Worm (Caenorhabditis elegans): ENCODE data around the gene idpb-2.

idpb-2 gene

DNA sequence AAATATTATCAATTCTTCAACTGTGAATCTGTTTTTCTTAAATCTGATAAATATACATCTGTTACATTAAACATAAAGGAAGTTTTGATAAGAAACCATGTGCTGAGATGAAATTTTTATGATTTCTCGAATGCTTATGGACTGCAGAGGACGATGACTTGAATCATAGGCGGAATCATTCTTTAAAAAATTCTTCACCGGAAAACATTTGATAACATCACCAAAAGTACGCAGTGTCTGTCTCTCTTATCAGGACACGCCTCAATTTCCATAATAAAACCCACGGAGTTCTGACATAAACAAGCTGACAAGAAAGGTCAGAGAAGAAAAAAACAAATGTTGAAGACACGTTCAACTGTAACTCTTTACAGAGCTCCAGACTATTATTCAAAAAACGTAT lies 40.3 kb upstream of the idpb-2 start, which contains the start of gene F09C12.2:
TSS of gene F09C12.2 (plus strand) at position 320 of the 400 bp plus-strand sequence.
- TF ChIP-seq dpl-1 (GFP tag; optimal IDR thresholded peaks at IDR 0.05) (no peak), C06A6.2 (GFP tag; conservative IDR thresholded peaks at IDR 0.05) (no peak), F22D6.2 (tag; optimal IDR thresholded peaks at IDR 0.05) (no peak), ceh-27 (GFP tag; optimal IDR thresholded peaks at IDR 0.05) (no peak), Y67H2A.10 (GFP tag; conservative IDR thresholded peaks at IDR 0.05) (no peak), C17E4.6 (GFP tag; IDR thresholded peaks at IDR 0.05) (no peak), atf-7 (tag; optimal IDR thresholded peaks at IDR 0.05) (no peak), hmg-20 (GFP tag; IDR thresholded peaks at IDR 0.05) (no peak), fkh-3 (tag; optimal IDR thresholded peaks at IDR 0.05) (no peak), F57A8.1 (GFP tag; optimal IDR thresholded peaks at IDR 0.05) (no peak), hlh-26 (GFP tag; conservative IDR thresholded peaks at IDR 0.05) (no peak)

DNA sequence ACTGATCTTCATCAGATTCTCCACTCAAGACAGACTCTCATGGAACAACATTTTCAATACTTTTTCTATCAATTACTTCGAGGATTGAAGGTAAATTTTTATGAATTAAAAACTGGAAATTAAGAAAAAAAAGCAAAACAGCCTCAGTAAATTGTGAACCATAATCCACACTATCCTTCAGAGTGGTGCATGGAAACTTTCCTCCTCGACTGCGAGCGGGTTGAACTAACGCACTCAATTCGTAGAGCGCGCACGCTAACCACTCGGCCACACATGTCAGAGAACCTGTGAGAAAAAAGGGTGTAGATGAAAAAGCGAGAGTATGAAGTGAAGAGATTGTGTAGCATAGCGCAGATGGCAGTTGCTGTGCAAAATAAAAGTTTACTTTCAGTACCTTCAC lies 35.6 kb upstream of the idpb-2 start:
- TF ChIP-seq let-526 (GFP tag; IDR thresholded peaks at IDR 0.05) = peak; percentile 70
- TF ChIP-seq lsl-1 (GFP tag; optimal IDR thresholded peaks at IDR 0.05) = peak; percentile 57
- peak; percentile 63 for TF ChIP-seq atf-7 (tag; optimal IDR thresholded peaks at IDR 0.05)
- TF ChIP-seq lin-26 (GFP tag; IDR thresholded peaks at IDR 0.05) = peak; percentile 96
- peak; percentile 98 for TF ChIP-seq him-1 (tag; optimal IDR thresholded peaks at IDR 0.05)
- peak; percentile 78 for TF ChIP-seq hlh-12 (tag; optimal IDR thresholded peaks at IDR 0.05)
- no peak for TF ChIP-seq Y95B8A.8 (GFP tag; IDR thresholded peaks at IDR 0.05)
- peak; percentile 86 for TF ChIP-seq ztf-26 (tag; optimal IDR thresholded peaks at IDR 0.05)
- no peak for TF ChIP-seq nfya-1 (tag; optimal IDR thresholded peaks at IDR 0.05; ENCODE audit: borderline replicate concordance, insufficient read depth)
- peak; percentile 79 for TF ChIP-seq F10E7.11 (tag; optimal IDR thresholded peaks at IDR 0.05)
- TF ChIP-seq somi-1 (GFP tag; optimal IDR thresholded peaks at IDR 0.05) = peak; percentile 87
- TF ChIP-seq lin-54 (GFP tag; optimal IDR thresholded peaks at IDR 0.05) = peak; percentile 77
- peak; percentile 60 for TF ChIP-seq lsy-27 (tag; optimal IDR thresholded peaks at IDR 0.05; ENCODE audit: borderline replicate concordance, insufficient read depth)
- peak; percentile 83; the same call in 1 of the 2 replicates for TF ChIP-seq Y56A3A.18 (GFP tag; IDR thresholded peaks at IDR 0.05)
- no peak for TF ChIP-seq ceh-91 (GFP tag; IDR thresholded peaks at IDR 0.05)
- peak; percentile 90 for TF ChIP-seq egl-44 (GFP tag; IDR thresholded peaks at IDR 0.05)
- TF ChIP-seq dpl-1 (GFP tag; optimal IDR thresholded peaks at IDR 0.05) = peak; percentile 1
- peak; percentile 85 for TF ChIP-seq fkh-3 (tag; optimal IDR thresholded peaks at IDR 0.05)
- TF ChIP-seq B0019.2 (GFP tag; conservative IDR thresholded peaks at IDR 0.05) = peak; percentile 37; the same call in 1 of the 2 replicates
- peak; percentile 56 for TF ChIP-seq egrh-3 (GFP tag; IDR thresholded peaks at IDR 0.05)
- TF ChIP-seq B0261.1 (tag; optimal IDR thresholded peaks at IDR 0.05) = peak; percentile 97
- no peak for TF ChIP-seq pha-4 (tag; optimal IDR thresholded peaks at IDR 0.05)
- peak; percentile 99 for TF ChIP-seq rpc-1 (optimal IDR thresholded peaks at IDR 0.05)
- peak; percentile 100 for TF ChIP-seq rpc-1 (tag; optimal IDR thresholded peaks at IDR 0.05)
- TF ChIP-seq dpff-1 (tag; optimal IDR thresholded peaks at IDR 0.05) = peak; percentile 28
- TF ChIP-seq hrde-1 (tag; optimal IDR thresholded peaks at IDR 0.05; ENCODE audit: borderline replicate concordance) = peak; percentile 90
- TF ChIP-seq cebp-2 (GFP tag; IDR thresholded peaks at IDR 0.05) = peak; percentile 94; the same call in 1 of the 2 replicates
- TF ChIP-seq hmg-1.2 (GFP tag; IDR thresholded peaks at IDR 0.05) = peak; percentile 85
- peak; percentile 64 for TF ChIP-seq K12H6.12 (tag; optimal IDR thresholded peaks at IDR 0.05)
- no peak for TF ChIP-seq sdz-38 (tag; optimal IDR thresholded peaks at IDR 0.05)
- no peak for TF ChIP-seq ceh-58 (GFP tag; IDR thresholded peaks at IDR 0.05)
- TF ChIP-seq ztf-3 (GFP tag; optimal IDR thresholded peaks at IDR 0.05) = no peak
- TF ChIP-seq Y53G8AR.9 (GFP tag; conservative IDR thresholded peaks at IDR 0.05) = peak; percentile 61
- peak; percentile 70 for TF ChIP-seq ceh-79 (tag; optimal IDR thresholded peaks at IDR 0.05)
- TF ChIP-seq F52B5.7 (tag; optimal IDR thresholded peaks at IDR 0.05) = peak; percentile 82
- peak; percentile 64 for TF ChIP-seq hmg-20 (GFP tag; IDR thresholded peaks at IDR 0.05)
- TF ChIP-seq madf-3 (GFP tag; IDR thresholded peaks at IDR 0.05) = peak; percentile 81; the same call in 1 of the 2 replicates
- no peak for TF ChIP-seq lin-35 (GFP tag; optimal IDR thresholded peaks at IDR 0.05)
- TF ChIP-seq rcor-1 (GFP tag; IDR thresholded peaks at IDR 0.05) = peak; percentile 82
- no peak for TF ChIP-seq cebp-1 (GFP tag; IDR thresholded peaks at IDR 0.05)
- no peak for TF ChIP-seq cebp-1 (tag; optimal IDR thresholded peaks at IDR 0.05)

Data from whole organism, young adult.